Fruit fly (Drosophila melanogaster) whole organism, wandering third instar larva: ENCODE data around the gene CG3061.

Experiments
- CG9705 ChIP-seq: fragments of 200-800 bp; sonication (Bioruptor generic); optimal IDR thresholded peaks from 2 replicates; lab custom pipeline; 2018; ENCODE audit warnings: missing biosample characterization, mild to moderate bottlenecking, missing genetic modification characterization
- Hr78 ChIP-seq: fragments of >200 bp; optimal IDR thresholded peaks from 2 replicates; lab custom pipeline; 2017; ENCODE audit warnings: missing biosample characterization, missing genetic modification characterization
- OdsH ChIP-seq: fragments of 200-800 bp; sonication (Bioruptor generic); optimal IDR thresholded peaks from 2 replicates; lab custom pipeline; 2016; ENCODE audit warnings: missing biosample characterization, mild to moderate bottlenecking, missing genetic modification characterization
- Vsx2 ChIP-seq: fragments of 200-300, 225-300 bp; sonication (Bioruptor generic); optimal IDR thresholded peaks from 2 replicates; lab custom pipeline; 2018; ENCODE audit warnings: missing biosample characterization, missing genetic modification characterization; ENCODE audit not compliant: partially characterized antibody
- br ChIP-seq: fragments of 200-800 bp; sonication (Bioruptor generic); optimal IDR thresholded peaks from 2 replicates; lab custom pipeline; 2016; ENCODE audit warnings: missing biosample characterization, missing genetic modification characterization
- jim ChIP-seq: fragments of 175-275, 200-325 bp; sonication (Bioruptor generic); optimal IDR thresholded peaks from 2 replicates; lab custom pipeline; 2016; ENCODE audit warnings: missing biosample characterization, mild to moderate bottlenecking, missing genetic modification characterization
- tai ChIP-seq: sonication (Bioruptor generic); optimal IDR thresholded peaks from 2 replicates; lab custom pipeline; 2016; ENCODE audit warnings: missing biosample characterization, missing genetic modification characterization

DNA sequence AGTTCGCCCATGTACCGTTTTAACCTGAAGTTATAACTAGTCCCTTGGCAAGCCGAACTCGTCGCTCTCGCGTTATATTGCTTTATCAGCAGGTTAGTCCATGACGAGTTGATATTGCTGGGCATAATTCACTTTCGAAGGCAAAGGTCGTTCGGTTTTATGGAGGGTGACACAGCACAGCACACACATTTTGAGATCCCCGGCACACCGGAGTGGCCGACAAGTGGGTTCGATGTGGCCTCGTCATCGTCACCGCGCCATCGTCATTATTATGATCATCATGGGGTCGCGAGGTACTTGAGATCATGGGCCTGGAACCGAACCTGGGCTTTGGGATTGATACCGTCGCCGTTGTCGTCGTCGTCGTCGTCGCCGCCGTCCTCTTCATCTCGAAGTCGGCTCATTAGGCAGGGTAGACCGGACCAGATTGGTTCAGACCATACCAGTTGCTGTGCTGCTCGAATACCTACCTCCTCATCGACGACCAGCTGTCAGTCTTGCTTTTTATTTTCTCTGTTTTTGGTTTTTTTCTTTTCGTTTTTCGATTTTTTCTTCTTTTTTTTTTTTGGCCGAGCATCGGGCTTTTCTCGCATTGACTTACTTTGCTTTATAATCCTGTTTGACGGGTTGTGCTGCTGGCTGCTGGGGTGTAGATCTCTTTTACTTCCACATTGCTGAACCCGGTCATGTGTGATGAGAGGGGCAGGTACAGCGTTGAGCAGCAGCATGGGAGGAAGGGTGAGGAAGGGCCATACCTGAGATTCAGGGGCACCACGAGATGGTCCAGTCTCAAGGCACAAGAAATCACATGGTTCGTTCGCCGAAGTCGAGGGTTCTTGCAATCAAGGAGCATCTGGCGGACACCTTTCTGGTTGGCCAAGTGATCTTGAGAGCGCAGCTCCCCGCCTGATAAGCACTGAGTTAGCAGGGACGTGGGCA lies 29.1 kb downstream of the CG3061 start:
- TF ChIP-seq tai (no peak), br (GFP tag; lab: Kevin White, UChicago) (peak; percentile 43), jim (GFP tag; lab: Kevin White, UChicago) (peak; percentile 12), Vsx2 (no peak), CG9705 (GFP tag; lab: Kevin White, UChicago) (no peak), OdsH (GFP tag; lab: Kevin White, UChicago) (no peak), Hr78 (GFP tag; lab: Kevin White, UChicago) (no peak)
